Worm (Caenorhabditis elegans): ENCODE data around the gene rpl-6.
A peak's percentile ranks its signal among the peaks of the same experiment; 100 is the strongest.

rpl-6 gene

DNA sequence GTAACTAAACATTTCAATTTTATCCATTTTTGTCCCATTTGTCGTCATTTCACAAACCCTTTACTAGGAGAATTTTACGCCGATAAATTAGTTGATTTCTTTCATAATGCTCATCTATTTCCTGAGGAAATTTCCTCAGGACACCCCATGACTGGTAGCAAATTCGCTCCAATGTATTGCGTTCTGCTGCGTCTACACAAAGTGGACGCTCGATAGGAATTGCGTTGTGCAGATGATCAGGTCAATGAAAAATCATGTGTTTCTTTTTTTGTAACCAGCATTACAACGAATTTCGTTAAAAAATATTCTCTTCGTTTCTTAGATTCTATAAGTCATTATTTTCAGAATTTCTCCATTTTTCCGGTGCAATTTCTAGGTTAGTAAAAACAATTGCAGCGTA is 26.4 kb upstream of the rpl-6 start, which contains the start of gene epg-4 (continued):
- TF ChIP-seq ztf-28 (GFP tag; IDR thresholded peaks at IDR 0.05) (no peak), sea-2 (GFP tag; IDR thresholded peaks at IDR 0.05) (no peak), hmg-20 (GFP tag; IDR thresholded peaks at IDR 0.05) (no peak), nhr-27 (tag; optimal IDR thresholded peaks at IDR 0.05) (no peak), B0336.3 (GFP tag; IDR thresholded peaks at IDR 0.05) (peak; percentile 70), T07F8.4 (tag; optimal IDR thresholded peaks at IDR 0.05) (no peak), pbrm-1 (GFP tag; IDR thresholded peaks at IDR 0.05) (peak; percentile 43; the same call in 1 of the 2 replicates), F57A8.1 (GFP tag; optimal IDR thresholded peaks at IDR 0.05) (no peak), F33H1.4 (GFP tag; IDR thresholded peaks at IDR 0.05) (peak; percentile 54; the same call in 1 of the 2 replicates), mes-4 (tag; optimal IDR thresholded peaks at IDR 0.05) (no peak), lag-1 (GFP tag; IDR thresholded peaks at IDR 0.05) (no peak), F57C9.4 (tag; optimal IDR thresholded peaks at IDR 0.05) (no peak), mcd-1 (GFP tag; IDR thresholded peaks at IDR 0.05) (peak; percentile 64), lin-26 (GFP tag; IDR thresholded peaks at IDR 0.05) (peak; percentile 64; the same call in 1 of the 2 replicates), Y56A3A.18 (GFP tag; IDR thresholded peaks at IDR 0.05) (no peak), lin-35 (GFP tag; optimal IDR thresholded peaks at IDR 0.05) (peak in 1 of 3 experiments; percentile 28), attf-6 (GFP tag; IDR thresholded peaks at IDR 0.05) (0 out of 2 replicates have a peak, but pooled peaks have one; percentile 31), ztf-26 (tag; optimal IDR thresholded peaks at IDR 0.05) (no peak), snpc-1.1 (tag; optimal IDR thresholded peaks at IDR 0.05; ENCODE audit: insufficient read depth) (no peak), pha-4 (tag; optimal IDR thresholded peaks at IDR 0.05) (no peak), aptf-2 (GFP tag; conservative IDR thresholded peaks at IDR 0.05) (no peak), Y67H2A.10 (GFP tag; conservative IDR thresholded peaks at IDR 0.05) (no peak; the same call in 1 of the 2 replicates), tbp1 (GFP tag; optimal IDR thresholded peaks at IDR 0.05) (peak; percentile 53), snpc-4 (GFP tag; optimal IDR thresholded peaks at IDR 0.05) (no peak), snpc-4 (tag; optimal IDR thresholded peaks at IDR 0.05) (peak in 3 of 4 experiments; percentile 3 to 25 (median 9)), die-1 (tag; optimal IDR thresholded peaks at IDR 0.05) (peak; percentile 49), cebp-1 (GFP tag; IDR thresholded peaks at IDR 0.05) (peak; percentile 81), cebp-1 (tag; optimal IDR thresholded peaks at IDR 0.05) (peak; percentile 86), F49E8.2 (tag; optimal IDR thresholded peaks at IDR 0.05; ENCODE audit: insufficient read depth) (peak; percentile 71), ceh-58 (GFP tag; IDR thresholded peaks at IDR 0.05) (no peak), unc-62 (GFP tag; optimal IDR thresholded peaks at IDR 0.05) (no peak), F22D6.2 (tag; optimal IDR thresholded peaks at IDR 0.05) (no peak), madf-3 (GFP tag; IDR thresholded peaks at IDR 0.05) (peak; percentile 81), ceh-91 (GFP tag; IDR thresholded peaks at IDR 0.05) (no peak), egrh-3 (GFP tag; IDR thresholded peaks at IDR 0.05) (no peak), somi-1 (GFP tag; optimal IDR thresholded peaks at IDR 0.05) (peak; percentile 0), ccch-3 (GFP tag; optimal IDR thresholded peaks at IDR 0.05) (no peak), F39B2.1 (GFP tag; IDR thresholded peaks at IDR 0.05) (no peak), D2030.7 (GFP tag; IDR thresholded peaks at IDR 0.05) (peak; percentile 27; the same call in 1 of the 2 replicates), ceh-27 (GFP tag; optimal IDR thresholded peaks at IDR 0.05) (peak; percentile 23), nhr-90 (tag; optimal IDR thresholded peaks at IDR 0.05) (peak; percentile 28), egl-44 (GFP tag; IDR thresholded peaks at IDR 0.05) (no peak), bed-1 (GFP tag; IDR thresholded peaks at IDR 0.05) (no peak), Y95B8A.8 (GFP tag; IDR thresholded peaks at IDR 0.05) (no peak; the same call in 1 of the 2 replicates), F37B4.10 (GFP tag; IDR thresholded peaks at IDR 0.05) (no peak), dpl-1 (GFP tag; optimal IDR thresholded peaks at IDR 0.05) (no peak), Y53G8AR.9 (GFP tag; conservative IDR thresholded peaks at IDR 0.05) (0 out of 2 replicates have a peak, but pooled peaks have one; percentile 45), nhr-120 (GFP tag; IDR thresholded peaks at IDR 0.05) (no peak), nfya-2 (GFP tag; IDR thresholded peaks at IDR 0.05) (no peak)

Data from whole organism, young adult.